Fruit fly (Drosophila melanogaster): Measurements from ENCODE around the gene Ir7c.
A peak's percentile ranks its signal among the peaks of the same experiment; 100 is the strongest.

The Ir7c gene

dm6 chrX:7908239-7909068 lies 34.3 kb downstream of the Ir7c start, which contains the start of the genes dpr14 and spidey (continued):
- TF ChIP-seq sqz (GFP tag; optimal IDR thresholded peaks at IDR 0.05) (peak; percentile 81), dimm (GFP tag; IDR thresholded peaks at IDR 0.05) (peak; percentile 70; the same call in 1 of the 2 replicates), pfk (GFP tag; optimal IDR thresholded peaks at IDR 0.05) (peak; percentile 12), Trl (optimal IDR thresholded peaks at IDR 0.05) (peak in 1 of 2 experiments; percentile 19), Trl (GFP tag; optimal IDR thresholded peaks at IDR 0.05) (peak; percentile 87), otp (GFP tag; IDR thresholded peaks at IDR 0.05) (peak; percentile 48; the same call in 1 of the 3 replicates), CG17829 (tag; optimal IDR thresholded peaks at IDR 0.05) (peak; percentile 90), E2f1 (GFP tag; IDR thresholded peaks at IDR 0.05) (peak; percentile 91), Lim3 (GFP tag; IDR thresholded peaks at IDR 0.05) (peak; percentile 35; the same call in 1 of the 2 replicates), CG12155 (GFP tag; optimal IDR thresholded peaks at IDR 0.05) (peak; percentile 84), CG5953 (GFP tag; IDR thresholded peaks at IDR 0.05) (peak; percentile 72), fd64A (GFP tag; optimal IDR thresholded peaks at IDR 0.05) (peak; percentile 74), bigmax (GFP tag; optimal IDR thresholded peaks at IDR 0.05) (peak; percentile 36), Blimp-1 (GFP tag; optimal IDR thresholded peaks at IDR 0.05) (peak; percentile 86), dpn (GFP tag; optimal IDR thresholded peaks at IDR 0.05) (peak; percentile 87 to 92), CG14441 (GFP tag; IDR thresholded peaks at IDR 0.05) (peak; percentile 86), luna (GFP tag; optimal IDR thresholded peaks at IDR 0.05) (peak; percentile 56), Chrac-16 (GFP tag; optimal IDR thresholded peaks at IDR 0.05) (peak; percentile 81), Lpt (GFP tag; optimal IDR thresholded peaks at IDR 0.05) (no peak), CG17385 (GFP tag; optimal IDR thresholded peaks at IDR 0.05) (peak; percentile 89), fd96Cb (tag; optimal IDR thresholded peaks at IDR 0.05) (peak; percentile 88), CG7839 (tag; optimal IDR thresholded peaks at IDR 0.05) (peak; percentile 94), Abd-B (GFP tag; optimal IDR thresholded peaks at IDR 0.05) (peak; percentile 78), NC2β (GFP tag; optimal IDR thresholded peaks at IDR 0.05) (peak; percentile 83), Ptx1 (GFP tag; IDR thresholded peaks at IDR 0.05) (peak; percentile 93), bab2 (GFP tag; optimal IDR thresholded peaks at IDR 0.05) (peak; percentile 82), Dfd (GFP tag; optimal IDR thresholded peaks at IDR 0.05) (no peak), gsb (GFP tag; IDR thresholded peaks at IDR 0.05) (peak; percentile 85), danr (GFP tag; IDR thresholded peaks at IDR 0.05) (peak; percentile 84), Atf-2 (GFP tag; optimal IDR thresholded peaks at IDR 0.05) (peak; percentile 83), GATAe (GFP tag; conservative IDR thresholded peaks at IDR 0.05) (peak; percentile 93), croc (GFP tag; conservative IDR thresholded peaks at IDR 0.05) (peak; percentile 75), CG34224 (GFP tag; IDR thresholded peaks at IDR 0.05; ENCODE audit: partially characterized antibody) (peak; percentile 46; the same call in 1 of the 3 replicates), CG16779 (GFP tag; IDR thresholded peaks at IDR 0.05) (peak; percentile 81), insv (GFP tag; optimal IDR thresholded peaks at IDR 0.05) (peak in 1 of 2 experiments; percentile 62), bbx (GFP tag; IDR thresholded peaks at IDR 0.05; ENCODE audit: partially characterized antibody) (no peak), ftz-f1 (GFP tag; optimal IDR thresholded peaks at IDR 0.05) (peak; percentile 28), CG18599 (GFP tag; optimal IDR thresholded peaks at IDR 0.05) (peak; percentile 97), tup (GFP tag; optimal IDR thresholded peaks at IDR 0.05) (peak; percentile 82), fd102C (GFP tag; optimal IDR thresholded peaks at IDR 0.05) (peak; percentile 37), D19A (tag; optimal IDR thresholded peaks at IDR 0.05) (peak; percentile 89), Jarid2 (GFP tag; optimal IDR thresholded peaks at IDR 0.05) (peak; percentile 74), CG12071 (GFP tag; optimal IDR thresholded peaks at IDR 0.05) (peak; percentile 92), Usf (GFP tag; optimal IDR thresholded peaks at IDR 0.05) (peak; percentile 64), CG31388 (GFP tag; optimal IDR thresholded peaks at IDR 0.05) (peak; percentile 48), CG16863 (GFP tag; optimal IDR thresholded peaks at IDR 0.05) (peak; percentile 88), pan (optimal IDR thresholded peaks at IDR 0.05) (no peak), pan (GFP tag; optimal IDR thresholded peaks at IDR 0.05 in 1 of 2, IDR thresholded peaks at IDR 0.05 in 1 of 2) (peak in 1 of 2 experiments; percentile 90), CG18262 (tag; optimal IDR thresholded peaks at IDR 0.05) (peak; percentile 90)

Data from whole organism, embryonic.